Fruit fly (Drosophila melanogaster) whole organism, embryonic: ENCODE data around the gene Aps.
A peak's percentile ranks its signal among the peaks of the same experiment; 100 is the strongest.

ENCODE experiments used
- Adf1 ChIP-seq: fragments of 200-800 bp; sonication (Bioruptor generic); IDR thresholded peaks from 2 replicates; pipeline ENCODE4 v1.3.6; 2022; ENCODE audit warnings: missing biosample characterization, missing genetic modification characterization
- B-H1 ChIP-seq: fragments of 200-800 bp; sonication (Bioruptor generic); IDR thresholded peaks from 3 replicates; pipeline ENCODE4 v1.3.6; 2022; ENCODE audit warnings: missing biosample characterization, missing genetic modification characterization
- CG1024 ChIP-seq: fragments of 200-800 bp; sonication (Bioruptor generic); IDR thresholded peaks from 2 replicates; pipeline ENCODE4 v1.3.6; 2022; ENCODE audit warnings: missing biosample characterization, missing genetic modification characterization
- CG10274 ChIP-seq: fragments of 200-800 bp; sonication (Bioruptor generic); optimal IDR thresholded peaks from 3 replicates; lab custom pipeline; 2017; ENCODE audit warnings: missing biosample characterization, mild to moderate bottlenecking, missing genetic modification characterization
- CG10366 ChIP-seq: fragments of 200-800 bp; sonication (Bioruptor generic); IDR thresholded peaks from 2 replicates; pipeline ENCODE4 v1.3.6; 2022; ENCODE audit warnings: missing biosample characterization, missing genetic modification characterization
- CG10654 ChIP-seq: fragments of 200-800 bp; sonication (Bioruptor generic); optimal IDR thresholded peaks from 2 replicates; lab custom pipeline; 2016; ENCODE audit warnings: missing biosample characterization, missing genetic modification characterization
- CG10979 ChIP-seq: fragments of 200-800 bp; sonication (Bioruptor generic); optimal IDR thresholded peaks from 2 replicates; lab custom pipeline; 2018; ENCODE audit warnings: missing biosample characterization, mild to moderate bottlenecking, missing genetic modification characterization, moderate library complexity
- CG11504 ChIP-seq: fragments of 200-800 bp; sonication (Bioruptor generic); optimal IDR thresholded peaks from 3 replicates; lab custom pipeline; 2019; ENCODE audit warnings: missing biosample characterization, mild to moderate bottlenecking, missing genetic modification characterization, moderate library complexity
- CG11695 ChIP-seq: fragments of 200-800 bp; sonication (Bioruptor generic); IDR thresholded peaks from 3 replicates; pipeline ENCODE4 v1.3.6; 2022; ENCODE audit warnings: missing biosample characterization, missing genetic modification characterization
- CG11696 ChIP-seq: fragments of 200-800 bp; sonication (Bioruptor generic); IDR thresholded peaks from 2 replicates; pipeline ENCODE4 v1.3.6; 2022; ENCODE audit warnings: missing biosample characterization, missing genetic modification characterization
- CG12071 ChIP-seq: fragments of 200-800 bp; sonication (Bioruptor generic); optimal IDR thresholded peaks from 3 replicates; lab custom pipeline; 2018; ENCODE audit warnings: missing biosample characterization, mild to moderate bottlenecking, missing genetic modification characterization
- CG12391 ChIP-seq: fragments of 200-800 bp; sonication (Bioruptor generic); optimal IDR thresholded peaks from 3 replicates; lab custom pipeline; 2018; ENCODE audit warnings: missing biosample characterization, mild to moderate bottlenecking, missing genetic modification characterization, moderate library complexity
- CG14014 ChIP-seq: fragments of 200-800 bp; sonication (Bioruptor generic); IDR thresholded peaks from 2 replicates; pipeline ENCODE4 v1.3.6; 2022; ENCODE audit warnings: missing biosample characterization, missing genetic modification characterization
- CG15269 ChIP-seq: fragments of 200-800 bp; sonication (Bioruptor generic); optimal IDR thresholded peaks from 2 replicates; lab custom pipeline; 2018; ENCODE audit warnings: missing biosample characterization, mild to moderate bottlenecking, missing genetic modification characterization, moderate library complexity
- CG17186 ChIP-seq: fragments of 200-800 bp; sonication (Bioruptor generic); optimal IDR thresholded peaks from 3 replicates; lab custom pipeline; 2017; ENCODE audit warnings: missing biosample characterization, missing genetic modification reagents, missing genetic modification characterization
- CG17359 ChIP-seq: fragments of 200-800 bp; sonication (Bioruptor generic); optimal IDR thresholded peaks from 3 replicates; lab custom pipeline; 2018; ENCODE audit warnings: missing biosample characterization, mild to moderate bottlenecking, missing genetic modification characterization, moderate library complexity
- CG17361 ChIP-seq: fragments of 200-800 bp; sonication (Bioruptor generic); IDR thresholded peaks from 3 replicates; pipeline ENCODE4 v1.3.6; 2022; ENCODE audit warnings: missing biosample characterization, missing genetic modification characterization
- CG17568 ChIP-seq: fragments of 200-800 bp; sonication (Bioruptor generic); optimal IDR thresholded peaks from 2 replicates; lab custom pipeline; 2018; ENCODE audit warnings: missing biosample characterization, mild to moderate bottlenecking, missing genetic modification characterization, moderate library complexity
- CG17612 ChIP-seq: fragments of 200-800 bp; sonication (Bioruptor generic); IDR thresholded peaks from 2 replicates; pipeline ENCODE4 v1.3.6; 2022; ENCODE audit warnings: missing biosample characterization, missing genetic modification characterization
- CG17829 ChIP-seq: fragments of 200-800 bp; optimal IDR thresholded peaks from 2 replicates; lab custom pipeline; 2019; ENCODE audit warnings: missing biosample characterization, mild to moderate bottlenecking, missing genetic modification characterization, moderate library complexity
- CG18262 ChIP-seq: fragments of 200-800 bp; optimal IDR thresholded peaks from 3 replicates; lab custom pipeline; 2019; ENCODE audit warnings: missing biosample characterization, mild to moderate bottlenecking, missing genetic modification characterization, moderate library complexity
- CG18476 ChIP-seq: fragments of 200-800 bp; sonication (Bioruptor generic); optimal IDR thresholded peaks from 2 replicates; lab custom pipeline; 2016; ENCODE audit warnings: missing biosample characterization, mild to moderate bottlenecking, missing genetic modification characterization
- CG2889 ChIP-seq: fragments of 200-800 bp; sonication (Bioruptor generic); IDR thresholded peaks from 3 replicates; pipeline ENCODE4 v1.3.6; 2022; ENCODE audit warnings: missing biosample characterization, missing genetic modification characterization
- CG32772 ChIP-seq: fragments of 200-800 bp; sonication (Bioruptor generic); IDR thresholded peaks from 2 replicates; pipeline ENCODE4 v1.3.6; 2022; ENCODE audit warnings: missing biosample characterization, missing genetic modification characterization
- CG4328 ChIP-seq: fragments of 200-800 bp; sonication (Bioruptor generic); optimal IDR thresholded peaks from 3 replicates; lab custom pipeline; 2017; ENCODE audit warnings: missing biosample characterization, missing genetic modification reagents, missing genetic modification characterization
- CG6175 ChIP-seq: fragments of 200-800 bp; sonication (Bioruptor generic); IDR thresholded peaks from 3 replicates; pipeline ENCODE4 v1.3.6; 2022; ENCODE audit warnings: missing biosample characterization, missing genetic modification characterization
- CrebB ChIP-seq: fragments of 200-800 bp; sonication (Bioruptor generic); optimal IDR thresholded peaks from 3 replicates; lab custom pipeline; 2018; ENCODE audit warnings: missing biosample characterization, mild to moderate bottlenecking, missing genetic modification characterization
- Dp ChIP-seq: fragments of 200-800 bp; sonication (Bioruptor generic); optimal IDR thresholded peaks from 2 replicates; lab custom pipeline; 2018; ENCODE audit warnings: missing biosample characterization, mild to moderate bottlenecking, missing genetic modification characterization, moderate library complexity
- Ets65A ChIP-seq: fragments of 200-800 bp; sonication (Bioruptor generic); peaks from one replicate; lab custom pipeline; 2016; ENCODE audit warnings: missing biosample characterization, missing genetic modification characterization
- H15 ChIP-seq: fragments of 200-800 bp; sonication (Bioruptor generic); IDR thresholded peaks from 3 replicates; pipeline ENCODE4 v1.3.6; 2022; ENCODE audit warnings: missing biosample characterization, missing genetic modification characterization
- HLH4C ChIP-seq: fragments of 200-800 bp; sonication (Bioruptor generic); IDR thresholded peaks from 3 replicates; pipeline ENCODE4 v1.3.6; 2022; ENCODE audit warnings: missing biosample characterization, missing genetic modification characterization; ENCODE audit not compliant: partially characterized antibody
- Meics ChIP-seq: fragments of 200-800 bp; sonication (Bioruptor generic); optimal IDR thresholded peaks from 2 replicates; lab custom pipeline; 2017; ENCODE audit warnings: missing biosample characterization, mild to moderate bottlenecking, missing genetic modification characterization
- Poxn ChIP-seq: fragments of 200-800 bp; sonication (Bioruptor generic); IDR thresholded peaks from 2 replicates; pipeline ENCODE4 v1.3.6; 2022; ENCODE audit warnings: missing biosample characterization, missing genetic modification characterization
- Ptx1 ChIP-seq: fragments of 200-800 bp; sonication (Bioruptor generic); IDR thresholded peaks from 2 replicates; pipeline ENCODE4 v1.3.6; 2022; ENCODE audit warnings: missing biosample characterization, missing genetic modification characterization
- Sox100B ChIP-seq: fragments of 200-800 bp; sonication (Bioruptor generic); optimal IDR thresholded peaks from 3 replicates; lab custom pipeline; 2018; ENCODE audit warnings: missing biosample characterization, mild to moderate bottlenecking, missing genetic modification characterization
- Sox102F ChIP-seq: fragments of 200-800 bp; sonication (Bioruptor generic); optimal IDR thresholded peaks from 2 replicates; lab custom pipeline; 2018; ENCODE audit warnings: missing biosample characterization, mild to moderate bottlenecking, missing genetic modification characterization, moderate library complexity
- Sry-δ ChIP-seq: fragments of 200-800 bp; sonication (Bioruptor generic); optimal IDR thresholded peaks from 2 replicates; lab custom pipeline; 2016; ENCODE audit warnings: missing biosample characterization, missing genetic modification characterization
- Xrp1 ChIP-seq: fragments of 200-800 bp; sonication (Bioruptor generic); IDR thresholded peaks from 2 replicates; pipeline ENCODE4 v1.3.6; 2022; ENCODE audit warnings: missing biosample characterization, missing genetic modification characterization
- abd-A ChIP-seq: fragments of 200-800 bp; sonication (Bioruptor generic); optimal IDR thresholded peaks from 3 replicates; lab custom pipeline; 2019; ENCODE audit warnings: missing biosample characterization, mild to moderate bottlenecking, missing genetic modification characterization, moderate library complexity
- br ChIP-seq: fragments of >200 bp; optimal IDR thresholded peaks from 2 replicates; lab custom pipeline; 2017
- dan ChIP-seq: fragments of 200-800 bp; sonication (Bioruptor generic); IDR thresholded peaks from 2 replicates; pipeline ENCODE4 v1.3.6; 2022; ENCODE audit warnings: missing biosample characterization, missing genetic modification characterization
- fd64A ChIP-seq: fragments of 200-800 bp; sonication (Bioruptor generic); optimal IDR thresholded peaks from 3 replicates; lab custom pipeline; 2018; ENCODE audit warnings: missing biosample characterization, mild to moderate bottlenecking, missing genetic modification characterization
- ken ChIP-seq: fragments of 200-800 bp; sonication (Bioruptor generic); IDR thresholded peaks from 3 replicates; pipeline ENCODE4 v1.3.6; 2022; ENCODE audit warnings: missing biosample characterization, missing genetic modification characterization
- klu ChIP-seq: fragments of 200-800 bp; sonication (Bioruptor generic); IDR thresholded peaks from 2 replicates; pipeline ENCODE4 v1.3.6; 2022; ENCODE audit warnings: missing biosample characterization, missing genetic modification characterization
- lab ChIP-seq: fragments of 200-800 bp; sonication (Bioruptor generic); optimal IDR thresholded peaks from 3 replicates; lab custom pipeline; 2017; ENCODE audit warnings: missing biosample characterization, missing genetic modification characterization, mild to moderate bottlenecking, moderate library complexity, missing genetic modification reagents
- prd ChIP-seq, 3 experiments: fragments of >200 bp in 2 of 3; fragments of 200-800 bp in 1 of 3; sonication (Bioruptor generic) in 1 of 3; optimal IDR thresholded peaks in 2 of 3; IDR thresholded peaks in 1 of 3; 2 replicates in 2 of 3; 3 replicates in 1 of 3; pipeline versions ENCODE4 v1.3.6 to Lab custom; 2017 to 2022; ENCODE audit warnings: missing biosample characterization in 1 of 3, missing genetic modification characterization in 1 of 3
- rib ChIP-seq: fragments of 200-800 bp; sonication (Bioruptor generic); IDR thresholded peaks from 2 replicates; pipeline ENCODE4 v1.3.6; 2022; ENCODE audit warnings: missing biosample characterization, missing genetic modification characterization
- scrt ChIP-seq: fragments of 200-800 bp; sonication (Bioruptor generic); optimal IDR thresholded peaks from 2 replicates; lab custom pipeline; 2018; ENCODE audit warnings: missing biosample characterization, mild to moderate bottlenecking, missing genetic modification characterization, moderate library complexity
- sima ChIP-seq: fragments of 200-800 bp; sonication (Bioruptor generic); optimal IDR thresholded peaks from 2 replicates; lab custom pipeline; 2016; ENCODE audit warnings: missing biosample characterization, missing genetic modification characterization
- wek ChIP-seq: fragments of 200-800 bp; sonication (Bioruptor generic); optimal IDR thresholded peaks from 3 replicates; lab custom pipeline; 2018; ENCODE audit warnings: missing biosample characterization, mild to moderate bottlenecking, missing genetic modification characterization, moderate library complexity

The Aps gene

dm6 chr3L:10889000-10889691, 9.8 kb downstream of the Aps start (continued):
- TF ChIP-seq HLH4C (GFP tag; lab: Robert Waterston, UW) (no peak), CG10654 (no peak), CG10366 (no peak), CG6175 (GFP tag; lab: Robert Waterston, UW) (no peak), CG32772 (no peak), CG17568 (no peak), Xrp1 (GFP tag; lab: Robert Waterston, UW) (peak; percentile 8; the same call in 1 of the 2 replicates), lab (GFP tag; lab: Kevin White, UChicago) (no peak), CG17829 (tag; lab: Kevin White, UChicago) (peak; percentile 11), fd64A (GFP tag; lab: Kevin White, UChicago) (no peak), B-H1 (GFP tag; lab: Robert Waterston, UW) (no peak), H15 (GFP tag; lab: Robert Waterston, UW) (no peak), Sox102F (GFP tag; lab: Kevin White, UChicago) (no peak), CG18262 (tag; lab: Kevin White, UChicago) (peak; percentile 43), Adf1 (GFP tag; lab: Robert Waterston, UW) (no peak), Ets65A (GFP tag; lab: Kevin White, UChicago) (peak; percentile 13), ken (GFP tag; lab: Robert Waterston, UW) (no peak; the same call in 2 of the 3 replicates), abd-A (tag; lab: Kevin White, UChicago) (peak; percentile 52), CG17612 (GFP tag; lab: Robert Waterston, UW) (no peak), Meics (peak; percentile 4), CG11696 (GFP tag; lab: Robert Waterston, UW) (peak; percentile 69), Sox100B (peak; percentile 39), Dp (GFP tag; lab: Kevin White, UChicago) (no peak), wek (GFP tag; lab: Kevin White, UChicago) (no peak), sima (GFP tag; lab: Kevin White, UChicago) (no peak), scrt (GFP tag; lab: Kevin White, UChicago) (no peak), Sry-δ (GFP tag; lab: Kevin White, UChicago) (no peak), prd (optimal IDR thresholded peaks at IDR 0.05; lab: Kevin White, UChicago) (no peak), prd (GFP tag; IDR thresholded peaks at IDR 0.05; lab: Robert Waterston, UW) (0 out of 3 replicates have a peak, but pooled peaks have one; percentile 13), CG4328 (no peak), dan (GFP tag; lab: Robert Waterston, UW) (no peak), CG12391 (tag; lab: Kevin White, UChicago) (peak; percentile 4), CG2889 (GFP tag; lab: Robert Waterston, UW) (no peak), CG15269 (peak; percentile 24), CG17361 (GFP tag; lab: Robert Waterston, UW) (0 out of 3 replicates have a peak, but pooled peaks have one; percentile 24), Poxn (GFP tag; lab: Robert Waterston, UW) (no peak), CG14014 (GFP tag; lab: Robert Waterston, UW) (no peak), CG10274 (GFP tag; lab: Kevin White, UChicago) (no peak), Ptx1 (GFP tag; lab: Robert Waterston, UW) (no peak), CG17359 (tag; lab: Kevin White, UChicago) (peak; percentile 9), CG12071 (no peak), klu (GFP tag; lab: Robert Waterston, UW) (no peak), rib (GFP tag; lab: Robert Waterston, UW) (no peak), CG18476 (GFP tag; lab: Kevin White, UChicago) (no peak), CG10979 (tag; lab: Kevin White, UChicago) (no peak), br (no peak), CrebB (no peak), CG17186 (GFP tag; lab: Kevin White, UChicago) (no peak), CG11695 (GFP tag; lab: Robert Waterston, UW) (no peak), CG11504 (tag; lab: Kevin White, UChicago) (peak; percentile 56), CG1024 (GFP tag; lab: Robert Waterston, UW) (no peak)
